Worm (Caenorhabditis elegans) whole organism, L3 larva: Measurements from ENCODE around the gene ssl-1.

Experiments used
- R02D3.7 ChIP-seq: fragments of 150-350 bp; optimal IDR thresholded peaks from 2 replicates; lab custom pipeline; 2014; ENCODE audit warnings: missing biosample characterization, missing genetic modification characterization
- ama-1 ChIP-seq: fragments of 150-350 bp; optimal IDR thresholded peaks from 2 replicates; lab custom pipeline; 2018
- fkh-10 ChIP-seq: sonication (generic microtip); optimal IDR thresholded peaks from 2 replicates; lab custom pipeline; 2017; ENCODE audit warnings: missing biosample characterization, missing genetic modification reagents, missing genetic modification characterization
- nhr-28 ChIP-seq: fragments of 150-350 bp; optimal IDR thresholded peaks from 2 replicates; lab custom pipeline; 2014; ENCODE audit warnings: missing biosample characterization, missing genetic modification characterization
- pqm-1 ChIP-seq: fragments of 150-350 bp; optimal IDR thresholded peaks from 2 replicates; lab custom pipeline; 2017; ENCODE audit warnings: missing biosample characterization, missing genetic modification characterization, inconsistent platforms

DNA sequence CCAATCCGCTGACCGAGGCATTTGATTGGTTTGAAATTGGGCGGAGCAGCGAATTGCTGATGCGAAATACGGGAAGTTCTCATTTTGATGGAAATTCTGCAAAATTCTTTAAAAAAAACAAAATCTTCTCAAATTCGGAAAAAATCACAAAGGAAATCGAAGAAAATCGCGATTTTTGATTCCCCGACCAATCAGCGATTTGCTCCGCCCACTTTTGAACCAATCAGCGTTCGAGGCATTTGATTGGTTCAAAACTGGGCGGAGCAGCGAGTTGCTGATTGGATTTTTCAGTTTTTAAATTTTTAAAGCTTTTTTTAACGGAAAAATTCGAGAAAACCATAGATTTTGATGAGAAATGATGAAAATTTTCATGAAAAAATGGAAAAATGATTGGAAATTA lies 25.9 kb downstream of the ssl-1 start:
- no peak for TF ChIP-seq ama-1 (lab: Kevin White, UChicago)
- TF ChIP-seq R02D3.7 (tag; lab: Kevin White, UChicago) = no peak
- TF ChIP-seq nhr-28 (tag; lab: Kevin White, UChicago) = no peak
- no peak for TF ChIP-seq fkh-10 (GFP tag; lab: Kevin White, UChicago)
- no peak for TF ChIP-seq pqm-1 (tag; lab: Kevin White, UChicago)
